Worm (Caenorhabditis elegans) whole organism, L2 larva: ENCODE results near the gene srh-72.

Source experiments
- Y55F3AM.14 ChIP-seq: fragments of 200-800 bp; sonication (Bioruptor generic); optimal IDR thresholded peaks from 2 replicates; lab custom pipeline; 2018; ENCODE audit warnings: mild to moderate bottlenecking, missing genetic modification characterization, missing compliant biosample characterization
- elt-3 ChIP-seq: sonication (generic microtip); optimal IDR thresholded peaks from 2 replicates; lab custom pipeline; 2017; ENCODE audit warnings: missing biosample characterization, missing genetic modification characterization
- snpc-4 ChIP-seq: fragments of 150-350 bp; optimal IDR thresholded peaks from 2 replicates; lab custom pipeline; 2014; ENCODE audit warnings: missing biosample characterization, missing genetic modification characterization

ce11 chrII:1621180-1621579, 19.2 kb downstream of the srh-72 start, which contains the start of gene fbxa-158:
- TF ChIP-seq elt-3 (tag; lab: Kevin White, UChicago), result no peak
- TF ChIP-seq snpc-4 (tag; lab: Kevin White, UChicago), result no peak
- no peak for TF ChIP-seq Y55F3AM.14 (GFP tag; lab: Kevin White, UChicago)
